Fruit fly (Drosophila melanogaster) whole organism, prepupa: ENCODE data around the gene ppk31.

Experiments
- CG10631 ChIP-seq: fragments of 200-800 bp; sonication (Bioruptor generic); optimal IDR thresholded peaks from 2 replicates; lab custom pipeline; 2016; ENCODE audit warnings: missing biosample characterization, missing genetic modification characterization
- CG10669 ChIP-seq: fragments of 200-800 bp; sonication (Bioruptor generic); optimal IDR thresholded peaks from 3 replicates; lab custom pipeline; 2018; ENCODE audit warnings: missing biosample characterization, mild to moderate bottlenecking, missing genetic modification characterization, moderate library complexity
- CG11294 ChIP-seq: fragments of 200-800 bp; sonication (Bioruptor generic); IDR thresholded peaks from 2 replicates; pipeline ENCODE4 v1.3.6; 2022; ENCODE audit warnings: missing biosample characterization, missing genetic modification characterization
- CG11902 ChIP-seq: fragments of 200-800 bp; sonication (Bioruptor generic); optimal IDR thresholded peaks from 3 replicates; lab custom pipeline; 2016; ENCODE audit warnings: missing biosample characterization, missing genetic modification characterization
- CG15336 ChIP-seq: fragments of 200-800 bp; sonication (Bioruptor generic); IDR thresholded peaks from 2 replicates; pipeline ENCODE4 v1.3.6; 2022; ENCODE audit warnings: missing biosample characterization, missing genetic modification characterization
- CG16779 ChIP-seq: fragments of 200-800 bp; sonication (Bioruptor generic); optimal IDR thresholded peaks from 3 replicates; lab custom pipeline; 2017; ENCODE audit warnings: missing biosample characterization, mild to moderate bottlenecking, missing genetic modification characterization
- CG3032 ChIP-seq: fragments of 200-800 bp; optimal IDR thresholded peaks from 2 replicates; lab custom pipeline; 2019; ENCODE audit warnings: missing biosample characterization, mild to moderate bottlenecking, missing genetic modification characterization, moderate library complexity
- CG31627 ChIP-seq: fragments of 200-800 bp; sonication (Bioruptor generic); optimal IDR thresholded peaks from 3 replicates; lab custom pipeline; 2016; ENCODE audit warnings: missing biosample characterization, missing genetic modification characterization
- CG32006 ChIP-seq: fragments of 200-800 bp; sonication (Bioruptor generic); optimal IDR thresholded peaks from 3 replicates; lab custom pipeline; 2017; ENCODE audit warnings: missing biosample characterization, mild to moderate bottlenecking, missing genetic modification characterization
- CG34406 ChIP-seq: fragments of 200-800 bp; sonication (Bioruptor generic); optimal IDR thresholded peaks from 3 replicates; lab custom pipeline; 2016; ENCODE audit warnings: missing biosample characterization, missing genetic modification characterization
- CG3919 ChIP-seq: fragments of 200-800 bp; sonication (Bioruptor generic); optimal IDR thresholded peaks from 3 replicates; lab custom pipeline; 2016; ENCODE audit warnings: missing biosample characterization, missing genetic modification characterization
- CG4318 ChIP-seq: fragments of 200-800 bp; sonication (Bioruptor generic); optimal IDR thresholded peaks from 3 replicates; lab custom pipeline; 2017; ENCODE audit warnings: missing biosample characterization, mild to moderate bottlenecking, missing genetic modification characterization
- CG6163 ChIP-seq: fragments of 200-800 bp; sonication (Bioruptor generic); IDR thresholded peaks from 3 replicates; pipeline ENCODE4 v1.3.6; 2022; ENCODE audit warnings: missing biosample characterization, missing genetic modification characterization
- CG6276 ChIP-seq: fragments of 200-800 bp; sonication (Bioruptor generic); optimal IDR thresholded peaks from 2 replicates; lab custom pipeline; 2017; ENCODE audit warnings: missing biosample characterization, mild to moderate bottlenecking, missing genetic modification characterization
- CG6808 ChIP-seq: fragments of 200-800 bp; sonication (Bioruptor generic); optimal IDR thresholded peaks from 3 replicates; lab custom pipeline; 2017; ENCODE audit warnings: missing biosample characterization, missing genetic modification characterization, mild to moderate bottlenecking, moderate library complexity, missing genetic modification reagents
- CG6854 ChIP-seq: fragments of 200-800 bp; sonication (Bioruptor generic); optimal IDR thresholded peaks from 2 replicates; lab custom pipeline; 2017; ENCODE audit warnings: missing biosample characterization, mild to moderate bottlenecking, missing genetic modification characterization
- CG7368 ChIP-seq: fragments of 200-800 bp; sonication (Bioruptor generic); optimal IDR thresholded peaks from 3 replicates; lab custom pipeline; 2016; ENCODE audit warnings: missing biosample characterization, missing genetic modification characterization
- CG8119 ChIP-seq: fragments of 200-800 bp; sonication (Bioruptor generic); IDR thresholded peaks from 3 replicates; pipeline ENCODE4 v1.3.6; 2022; ENCODE audit warnings: missing biosample characterization, missing genetic modification characterization
- CG8319 ChIP-seq: fragments of 200-800 bp; sonication (Bioruptor generic); optimal IDR thresholded peaks from 3 replicates; lab custom pipeline; 2016; ENCODE audit warnings: missing biosample characterization, missing genetic modification characterization
- CG8632 ChIP-seq: fragments of 200-800 bp; sonication (Bioruptor generic); optimal IDR thresholded peaks from 3 replicates; lab custom pipeline; 2016; ENCODE audit warnings: missing biosample characterization, missing genetic modification characterization
- Eip75B ChIP-seq: fragments of 200-800 bp; sonication (Bioruptor generic); optimal IDR thresholded peaks from 3 replicates; lab custom pipeline; 2016; ENCODE audit warnings: missing biosample characterization, missing genetic modification characterization
- Eip78C ChIP-seq: fragments of 200-800 bp; sonication (Bioruptor generic); peaks from one replicate; lab custom pipeline; 2016; ENCODE audit warnings: missing biosample characterization, missing genetic modification characterization
- Eip93F ChIP-seq: fragments of 200-800 bp; sonication (Bioruptor generic); optimal IDR thresholded peaks from 2 replicates; lab custom pipeline; 2016; ENCODE audit warnings: missing biosample characterization, mild to moderate bottlenecking, missing genetic modification characterization
- Ets21C ChIP-seq: fragments of 200-800 bp; sonication (Bioruptor generic); optimal IDR thresholded peaks from 3 replicates; lab custom pipeline; 2016; ENCODE audit warnings: missing biosample characterization, missing genetic modification characterization
- Ets96B ChIP-seq: fragments of 200-800 bp; optimal IDR thresholded peaks from 2 replicates; lab custom pipeline; 2019; ENCODE audit warnings: missing biosample characterization, mild to moderate bottlenecking, missing genetic modification characterization, moderate library complexity
- Gug ChIP-seq: fragments of 200-800 bp; sonication (Bioruptor generic); IDR thresholded peaks from 2 replicates; pipeline ENCODE4 v1.3.6; 2022; ENCODE audit warnings: missing biosample characterization, missing genetic modification characterization
- Hr39 ChIP-seq: fragments of 200-800 bp; sonication (Bioruptor generic); optimal IDR thresholded peaks from 2 replicates; lab custom pipeline; 2016; ENCODE audit warnings: missing biosample characterization, missing genetic modification characterization
- Hr4 ChIP-seq: fragments of 200-800 bp; sonication (Bioruptor generic); optimal IDR thresholded peaks from 3 replicates; lab custom pipeline; 2016; ENCODE audit warnings: missing biosample characterization, missing genetic modification characterization
- Met ChIP-seq: fragments of 200-800 bp; sonication (Bioruptor generic); optimal IDR thresholded peaks from 3 replicates; lab custom pipeline; 2016; ENCODE audit warnings: missing biosample characterization, missing genetic modification characterization
- OdsH ChIP-seq: fragments of 200-800 bp; sonication (Bioruptor generic); optimal IDR thresholded peaks from 3 replicates; lab custom pipeline; 2016; ENCODE audit warnings: missing biosample characterization, missing genetic modification characterization
- Sox14 ChIP-seq: fragments of 200-800 bp; sonication (Bioruptor generic); optimal IDR thresholded peaks from 3 replicates; lab custom pipeline; 2016; ENCODE audit warnings: missing biosample characterization, missing genetic modification characterization
- Sox15 ChIP-seq: fragments of 200-800 bp; sonication (Bioruptor generic); optimal IDR thresholded peaks from 3 replicates; lab custom pipeline; 2016; ENCODE audit warnings: missing biosample characterization, missing genetic modification characterization
- achi ChIP-seq: fragments of 200-800 bp; sonication (Bioruptor generic); optimal IDR thresholded peaks from 3 replicates; lab custom pipeline; 2016; ENCODE audit warnings: missing biosample characterization, missing genetic modification characterization
- acj6 ChIP-seq: fragments of 200-800 bp; sonication (Bioruptor generic); optimal IDR thresholded peaks from 3 replicates; lab custom pipeline; 2016; ENCODE audit warnings: missing biosample characterization, missing genetic modification characterization
- cyc ChIP-seq: fragments of 200-800 bp; sonication (Bioruptor generic); optimal IDR thresholded peaks from 3 replicates; lab custom pipeline; 2016; ENCODE audit warnings: missing biosample characterization, missing genetic modification characterization
- dac ChIP-seq: fragments of 200-800 bp; sonication (Bioruptor generic); optimal IDR thresholded peaks from 2 replicates; lab custom pipeline; 2017; ENCODE audit warnings: missing biosample characterization, mild to moderate bottlenecking, missing genetic modification characterization
- dsx ChIP-seq: fragments of 200-800 bp; optimal IDR thresholded peaks from 3 replicates; lab custom pipeline; 2019; ENCODE audit warnings: missing biosample characterization, mild to moderate bottlenecking, missing genetic modification characterization, moderate library complexity; ENCODE audit not compliant: poor library complexity, severe bottlenecking
- eg ChIP-seq: fragments of 200-800 bp; sonication (Bioruptor generic); IDR thresholded peaks from 3 replicates; pipeline ENCODE4 v1.3.6; 2022; ENCODE audit warnings: missing biosample characterization, missing genetic modification characterization
- esn ChIP-seq: fragments of 200-800 bp; sonication (Bioruptor generic); optimal IDR thresholded peaks from 2 replicates; lab custom pipeline; 2016; ENCODE audit warnings: missing biosample characterization, mild to moderate bottlenecking, missing genetic modification characterization, moderate library complexity
- fd59A ChIP-seq: fragments of 200-800 bp; sonication (Bioruptor generic); optimal IDR thresholded peaks from 2 replicates; lab custom pipeline; 2017; ENCODE audit warnings: missing biosample characterization, mild to moderate bottlenecking, missing genetic modification characterization, missing genetic modification reagents
- fd85E ChIP-seq: fragments of 200-800 bp; sonication (Bioruptor generic); optimal IDR thresholded peaks from 3 replicates; lab custom pipeline; 2016; ENCODE audit warnings: missing biosample characterization, missing genetic modification characterization
- fkh ChIP-seq: fragments of 200-800 bp; sonication (Bioruptor generic); optimal IDR thresholded peaks from 3 replicates; lab custom pipeline; 2017; ENCODE audit warnings: missing biosample characterization, mild to moderate bottlenecking, missing genetic modification characterization, moderate library complexity
- lz ChIP-seq: fragments of 200-800 bp; sonication (Bioruptor generic); optimal IDR thresholded peaks from 3 replicates; lab custom pipeline; 2016; ENCODE audit warnings: missing biosample characterization, missing genetic modification characterization
- net ChIP-seq: fragments of 200-800 bp; sonication (Bioruptor generic); optimal IDR thresholded peaks from 3 replicates; lab custom pipeline; 2016; ENCODE audit warnings: missing biosample characterization, missing genetic modification characterization
- pdm3 ChIP-seq: fragments of 200-800 bp; sonication (Bioruptor generic); optimal IDR thresholded peaks from 3 replicates; lab custom pipeline; 2016; ENCODE audit warnings: missing biosample characterization, missing genetic modification characterization
- spab ChIP-seq: fragments of 200-800 bp; sonication (Bioruptor generic); optimal IDR thresholded peaks from 2 replicates; lab custom pipeline; 2017; ENCODE audit warnings: missing biosample characterization, mild to moderate bottlenecking, missing genetic modification characterization, missing genetic modification reagents
- svp ChIP-seq: fragments of 200-800 bp; sonication (Bioruptor generic); peaks from one replicate; lab custom pipeline; 2016; ENCODE audit warnings: missing biosample characterization, missing genetic modification characterization
- topi ChIP-seq: fragments of 200-800 bp; sonication (Bioruptor generic); optimal IDR thresholded peaks from 3 replicates; lab custom pipeline; 2016; ENCODE audit warnings: missing biosample characterization, missing genetic modification characterization
- vri ChIP-seq: fragments of 200-800 bp; sonication (Bioruptor generic); optimal IDR thresholded peaks from 3 replicates; lab custom pipeline; 2016; ENCODE audit warnings: missing biosample characterization, mild to moderate bottlenecking, missing genetic modification characterization

Gene ppk31

dm6 chr3R:27185933-27186571 is 23.1 kb downstream of the ppk31 start (continued):
- TF ChIP-seq Eip75B (GFP tag; lab: Kevin White, UChicago) (peak; percentile 72), Hr4 (GFP tag; lab: Kevin White, UChicago) (peak; percentile 43), CG31627 (GFP tag; lab: Kevin White, UChicago) (peak; percentile 59), Ets21C (GFP tag; lab: Kevin White, UChicago) (peak; percentile 41), Met (GFP tag; lab: Kevin White, UChicago) (peak; percentile 73), OdsH (GFP tag; lab: Kevin White, UChicago) (peak; percentile 60), fd85E (GFP tag; lab: Kevin White, UChicago) (no peak), CG11902 (GFP tag; lab: Kevin White, UChicago) (peak; percentile 32), dsx (peak; percentile 46), Eip93F (no peak), esn (GFP tag; lab: Kevin White, UChicago) (peak; percentile 66), CG32006 (GFP tag; lab: Kevin White, UChicago) (peak; percentile 54), fd59A (peak; percentile 50), CG34406 (GFP tag; lab: Kevin White, UChicago) (peak; percentile 23), CG8319 (GFP tag; lab: Kevin White, UChicago) (peak; percentile 39), net (GFP tag; lab: Kevin White, UChicago) (peak; percentile 63), CG3032 (peak; percentile 65), CG6808 (peak; percentile 33), cyc (peak; percentile 63), Hr39 (GFP tag; lab: Kevin White, UChicago) (peak; percentile 72), vri (GFP tag; lab: Kevin White, UChicago) (peak; percentile 27), dac (no peak), CG11294 (GFP tag; lab: Robert Waterston, UW) (no peak), CG16779 (peak; percentile 7), CG4318 (no peak), CG3919 (GFP tag; lab: Kevin White, UChicago) (peak; percentile 65), pdm3 (peak; percentile 71), Ets96B (peak; percentile 72), CG8119 (GFP tag; lab: Robert Waterston, UW) (peak; percentile 32; the same call in 1 of the 3 replicates), CG7368 (GFP tag; lab: Kevin White, UChicago) (no peak), svp (GFP tag; lab: Kevin White, UChicago) (peak; percentile 82), eg (GFP tag; lab: Robert Waterston, UW) (peak; percentile 63), CG6276 (GFP tag; lab: Kevin White, UChicago) (no peak)

dm6 chr3R:27186849-27187248 is 23.9 kb downstream of the ppk31 start:
- TF ChIP-seq CG6854 (GFP tag; lab: Kevin White, UChicago) (no peak), topi (no peak), CG8632 (no peak), acj6 (GFP tag; lab: Kevin White, UChicago) (no peak), vri (GFP tag; lab: Kevin White, UChicago) (no peak), CG8119 (GFP tag; lab: Robert Waterston, UW) (no peak), fd85E (GFP tag; lab: Kevin White, UChicago) (no peak), CG7368 (GFP tag; lab: Kevin White, UChicago) (no peak), Eip93F (no peak)

- TF ChIP-seq Eip78C (GFP tag; lab: Kevin White, UChicago): peak; percentile 80
- TF ChIP-seq achi: peak; percentile 12
- TF ChIP-seq CG10631 (GFP tag; lab: Kevin White, UChicago): no peak
- no peak for TF ChIP-seq CG6808
- TF ChIP-seq eg (GFP tag; lab: Robert Waterston, UW): peak; percentile 66
- peak; percentile 58 for TF ChIP-seq Hr4 (GFP tag; lab: Kevin White, UChicago)
- TF ChIP-seq fkh (GFP tag; lab: Kevin White, UChicago): no peak
- no peak for TF ChIP-seq CG3919 (GFP tag; lab: Kevin White, UChicago)
- peak; percentile 8 for TF ChIP-seq CG10669
- peak; percentile 46; the same call in 1 of the 3 replicates for TF ChIP-seq CG6163 (GFP tag; lab: Robert Waterston, UW)
- peak; percentile 10 for TF ChIP-seq CG3032
- peak; percentile 47 for TF ChIP-seq Ets96B
- TF ChIP-seq Gug (GFP tag; lab: Robert Waterston, UW): peak; percentile 62
- no peak for TF ChIP-seq CG8632
- TF ChIP-seq Sox15 (GFP tag; lab: Kevin White, UChicago): no peak
- no peak for TF ChIP-seq lz (GFP tag; lab: Kevin White, UChicago)
- peak; percentile 63 for TF ChIP-seq CG15336 (GFP tag; lab: Robert Waterston, UW)
- TF ChIP-seq CG6854 (GFP tag; lab: Kevin White, UChicago): no peak
- TF ChIP-seq Sox14: peak; percentile 15
- TF ChIP-seq spab: no peak
- TF ChIP-seq CG11294 (GFP tag; lab: Robert Waterston, UW): no peak
Measured at dm6 chr3R:27193079-27193478, 30.2 kb downstream of the ppk31 start.
